Fruit fly (Drosophila melanogaster) whole organism, embryonic: ENCODE results near the gene St2.

Experiments used
- Awh ChIP-seq: fragments of 200-800 bp; sonication (Bioruptor generic); IDR thresholded peaks from 2 replicates; pipeline ENCODE4, ENCODE4 v1.3.6; 2022; ENCODE audit warnings: missing biosample characterization, missing genetic modification characterization
- B-H2 ChIP-seq: fragments of 200-800 bp; sonication (Bioruptor generic); optimal IDR thresholded peaks from 2 replicates; lab custom pipeline; 2018; ENCODE audit warnings: missing biosample characterization, mild to moderate bottlenecking, missing genetic modification characterization
- Bdp1 ChIP-seq: fragments of 200-800 bp; sonication (Bioruptor generic); optimal IDR thresholded peaks from 3 replicates; lab custom pipeline; 2016; ENCODE audit warnings: missing biosample characterization, missing genetic modification characterization
- CG10321 ChIP-seq: fragments of 200-800 bp; sonication (Bioruptor generic); IDR thresholded peaks from 2 replicates; pipeline ENCODE4 v1.3.6; 2022; ENCODE audit warnings: missing biosample characterization, missing genetic modification characterization
- CG11247 ChIP-seq: fragments of 200-800 bp; sonication (Bioruptor generic); IDR thresholded peaks from 2 replicates; pipeline ENCODE4 v1.3.6; 2022; ENCODE audit warnings: missing biosample characterization, missing genetic modification characterization
- CG12071 ChIP-seq: fragments of 200-800 bp; sonication (Bioruptor generic); optimal IDR thresholded peaks from 3 replicates; lab custom pipeline; 2018; ENCODE audit warnings: missing biosample characterization, mild to moderate bottlenecking, missing genetic modification characterization
- CG12942 ChIP-seq: fragments of 200-800 bp; sonication (Bioruptor generic); optimal IDR thresholded peaks from 3 replicates; lab custom pipeline; 2016; ENCODE audit warnings: missing biosample characterization, missing genetic modification characterization
- CG13123 ChIP-seq: fragments of 200-800 bp; sonication (Bioruptor generic); optimal IDR thresholded peaks from 2 replicates; lab custom pipeline; 2016; ENCODE audit warnings: missing biosample characterization, missing genetic modification characterization
- CG13624 ChIP-seq: fragments of 200-800 bp; sonication (Bioruptor generic); optimal IDR thresholded peaks from 2 replicates; lab custom pipeline; 2016; ENCODE audit warnings: missing biosample characterization, missing genetic modification characterization
- CG13775 ChIP-seq: fragments of 200-800 bp; sonication (Bioruptor generic); optimal IDR thresholded peaks from 3 replicates; lab custom pipeline; 2017; ENCODE audit warnings: missing biosample characterization, mild to moderate bottlenecking, missing genetic modification characterization
- CG14965 ChIP-seq: fragments of 200-800 bp; sonication (Bioruptor generic); optimal IDR thresholded peaks from 2 replicates; lab custom pipeline; 2016; ENCODE audit warnings: missing biosample characterization, missing genetic modification characterization, borderline replicate concordance
- CG17186 ChIP-seq: fragments of 200-800 bp; sonication (Bioruptor generic); optimal IDR thresholded peaks from 3 replicates; lab custom pipeline; 2017; ENCODE audit warnings: missing biosample characterization, missing genetic modification reagents, missing genetic modification characterization
- CG17385 ChIP-seq: fragments of 200-800 bp; sonication (Bioruptor generic); optimal IDR thresholded peaks from 3 replicates; lab custom pipeline; 2018; ENCODE audit warnings: missing biosample characterization, mild to moderate bottlenecking, missing genetic modification characterization
- CG17568 ChIP-seq: fragments of 200-800 bp; sonication (Bioruptor generic); optimal IDR thresholded peaks from 2 replicates; lab custom pipeline; 2018; ENCODE audit warnings: missing biosample characterization, mild to moderate bottlenecking, missing genetic modification characterization, moderate library complexity
- CG18619 ChIP-seq: fragments of 200-800 bp; sonication (Bioruptor generic); optimal IDR thresholded peaks from 3 replicates; lab custom pipeline; 2017; ENCODE audit warnings: missing biosample characterization, mild to moderate bottlenecking, missing genetic modification characterization
- CG2678 ChIP-seq: fragments of 200-800 bp; sonication (Bioruptor generic); optimal IDR thresholded peaks from 3 replicates; lab custom pipeline; 2019; ENCODE audit warnings: missing biosample characterization, mild to moderate bottlenecking, missing genetic modification characterization, moderate library complexity
- CG4617 ChIP-seq: fragments of 200-800 bp; sonication (Bioruptor generic); optimal IDR thresholded peaks from 3 replicates; lab custom pipeline; 2016; ENCODE audit warnings: missing biosample characterization, missing genetic modification characterization, borderline replicate concordance
- CG6654 ChIP-seq: fragments of 200-800 bp; sonication (Bioruptor generic); optimal IDR thresholded peaks from 2 replicates; lab custom pipeline; 2017; ENCODE audit warnings: missing biosample characterization, mild to moderate bottlenecking, missing genetic modification characterization
- CG7928 ChIP-seq: fragments of 200-800 bp; sonication (Bioruptor generic); optimal IDR thresholded peaks from 2 replicates; lab custom pipeline; 2017; ENCODE audit warnings: missing biosample characterization, mild to moderate bottlenecking, missing genetic modification characterization
- CG9817 ChIP-seq: fragments of 200-800 bp; sonication (Bioruptor generic); optimal IDR thresholded peaks from 2 replicates; lab custom pipeline; 2018; ENCODE audit warnings: missing biosample characterization, mild to moderate bottlenecking, missing genetic modification characterization, moderate library complexity
- Camta ChIP-seq: fragments of 200-800 bp; sonication (Bioruptor generic); optimal IDR thresholded peaks from 2 replicates; lab custom pipeline; 2016; ENCODE audit warnings: missing biosample characterization, missing genetic modification characterization
- Dbx ChIP-seq: fragments of 200-800 bp; sonication (Bioruptor generic); IDR thresholded peaks from 3 replicates; pipeline ENCODE4 v1.3.6; 2022; ENCODE audit warnings: missing biosample characterization, missing genetic modification characterization
- Dll ChIP-seq: fragments of 200-800 bp; sonication (Bioruptor generic); IDR thresholded peaks from 4 replicates; pipeline ENCODE4 v1.3.6; 2022; ENCODE audit warnings: missing biosample characterization, missing genetic modification characterization; ENCODE audit not compliant: partially characterized antibody
- Eip74EF ChIP-seq, 2 experiments: fragments of 200-800 bp in 1 of 2; fragments of >200 bp in 1 of 2; sonication (Bioruptor generic) in 1 of 2; optimal IDR thresholded peaks; 2 replicates each; lab custom pipeline; 2017 to 2019; ENCODE audit warnings: missing biosample characterization in 2 of 2, missing genetic modification characterization in 2 of 2, mild to moderate bottlenecking in 1 of 2, moderate library complexity in 1 of 2
- GATAe ChIP-seq: fragments of 200-800 bp; sonication (Bioruptor generic); conservative IDR thresholded peaks from 2 replicates; pipeline ENCODE4 v1.3.6; 2022; ENCODE audit warnings: missing biosample characterization, missing genetic modification characterization
- HHEX ChIP-seq: fragments of 200-800 bp; sonication (Bioruptor generic); optimal IDR thresholded peaks from 3 replicates; lab custom pipeline; 2017; ENCODE audit warnings: missing biosample characterization, mild to moderate bottlenecking, missing genetic modification characterization, missing genetic modification reagents
- Hr51 ChIP-seq, 2 experiments: fragments of 200-800 bp; sonication (Bioruptor generic); optimal IDR thresholded peaks; 2 replicates in 1 of 2; 3 replicates in 1 of 2; lab custom pipeline; 2016 to 2018; ENCODE audit warnings: missing biosample characterization in 2 of 2, missing genetic modification characterization in 2 of 2, mild to moderate bottlenecking in 1 of 2, moderate library complexity in 1 of 2
- Kr ChIP-seq: fragments of 200-800 bp; sonication (Bioruptor generic); optimal IDR thresholded peaks from 2 replicates; lab custom pipeline; 2017; ENCODE audit warnings: missing biosample characterization, mild to moderate bottlenecking, missing genetic modification characterization
- NC2β ChIP-seq: fragments of 200-800 bp; sonication (Bioruptor generic); optimal IDR thresholded peaks from 2 replicates; lab custom pipeline; 2016; ENCODE audit warnings: missing biosample characterization, missing genetic modification characterization
- NK7.1 ChIP-seq: fragments of 200-800 bp; sonication (Bioruptor generic); optimal IDR thresholded peaks from 3 replicates; lab custom pipeline; 2016; ENCODE audit warnings: missing biosample characterization, missing genetic modification characterization
- Neu2 ChIP-seq: fragments of 200-800 bp; sonication (Bioruptor generic); optimal IDR thresholded peaks from 3 replicates; lab custom pipeline; 2016; ENCODE audit warnings: missing biosample characterization, missing genetic modification characterization, borderline replicate concordance
- PHDP ChIP-seq: fragments of 200-800 bp; sonication (Bioruptor generic); optimal IDR thresholded peaks from 3 replicates; lab custom pipeline; 2018; ENCODE audit warnings: missing biosample characterization, mild to moderate bottlenecking, missing genetic modification characterization, moderate library complexity
- Ssrp ChIP-seq: fragments of 200-800 bp; sonication (Bioruptor generic); optimal IDR thresholded peaks from 2 replicates; lab custom pipeline; 2018; ENCODE audit warnings: missing biosample characterization, mild to moderate bottlenecking, missing genetic modification characterization, moderate library complexity
- YL-1 ChIP-seq: fragments of 200-800 bp; sonication (Bioruptor generic); optimal IDR thresholded peaks from 3 replicates; lab custom pipeline; 2017; ENCODE audit warnings: missing biosample characterization, mild to moderate bottlenecking, missing genetic modification characterization
- ac ChIP-seq: fragments of 200-800 bp; sonication (Bioruptor generic); optimal IDR thresholded peaks from 3 replicates; lab custom pipeline; 2017; ENCODE audit warnings: missing biosample characterization, mild to moderate bottlenecking, missing genetic modification characterization
- danr ChIP-seq: fragments of 200-800 bp; sonication (Bioruptor generic); IDR thresholded peaks from 2 replicates; pipeline ENCODE4 v1.3.6; 2022; ENCODE audit warnings: missing biosample characterization, missing genetic modification characterization
- dysf ChIP-seq: fragments of 200-800 bp; sonication (Bioruptor generic); IDR thresholded peaks from 3 replicates; pipeline ENCODE4 v1.3.6; 2022; ENCODE audit warnings: missing biosample characterization, missing genetic modification characterization
- exex ChIP-seq: fragments of 200-800 bp; sonication (Bioruptor generic); optimal IDR thresholded peaks from 4 replicates; lab custom pipeline; 2018; ENCODE audit warnings: missing biosample characterization, mild to moderate bottlenecking, missing genetic modification characterization, moderate library complexity
- gsb ChIP-seq: fragments of 200-800 bp; sonication (Bioruptor generic); IDR thresholded peaks from 2 replicates; pipeline ENCODE4 v1.3.6; 2022; ENCODE audit warnings: missing biosample characterization, missing genetic modification characterization
- her ChIP-seq: fragments of 200-800 bp; sonication (Bioruptor generic); optimal IDR thresholded peaks from 2 replicates; lab custom pipeline; 2016; ENCODE audit warnings: missing biosample characterization, missing genetic modification characterization
- kay ChIP-seq: fragments of 200-800 bp; sonication (Bioruptor generic); optimal IDR thresholded peaks from 2 replicates; lab custom pipeline; 2016; ENCODE audit warnings: missing biosample characterization, missing genetic modification characterization
- p53 ChIP-seq: fragments of 200-800 bp; sonication (Bioruptor generic); optimal IDR thresholded peaks from 2 replicates; lab custom pipeline; 2016; ENCODE audit warnings: missing biosample characterization, missing genetic modification characterization
- pnt ChIP-seq: fragments of 200-800 bp; sonication (Bioruptor generic); optimal IDR thresholded peaks from 3 replicates; lab custom pipeline; 2016; ENCODE audit warnings: missing biosample characterization, missing genetic modification characterization
- pum ChIP-seq: fragments of 200-800 bp; sonication (Bioruptor generic); optimal IDR thresholded peaks from 2 replicates; lab custom pipeline; 2016; ENCODE audit warnings: missing biosample characterization, missing genetic modification characterization
- repo ChIP-seq: fragments of 200-800 bp; sonication (Bioruptor generic); optimal IDR thresholded peaks from 2 replicates; lab custom pipeline; 2016; ENCODE audit warnings: missing biosample characterization, missing genetic modification characterization
- scrt ChIP-seq: fragments of 200-800 bp; sonication (Bioruptor generic); optimal IDR thresholded peaks from 2 replicates; lab custom pipeline; 2018; ENCODE audit warnings: missing biosample characterization, mild to moderate bottlenecking, missing genetic modification characterization, moderate library complexity
- sens ChIP-seq: fragments of 200-800 bp; sonication (Bioruptor generic); peaks from one replicate; lab custom pipeline; 2016; ENCODE audit warnings: missing biosample characterization, missing genetic modification characterization
- tin ChIP-seq: fragments of 200-800 bp; sonication (Bioruptor generic); optimal IDR thresholded peaks from 3 replicates; lab custom pipeline; 2016; ENCODE audit warnings: missing biosample characterization, missing genetic modification characterization
- zen2 ChIP-seq: fragments of 200-800 bp; sonication (Bioruptor generic); IDR thresholded peaks from 3 replicates; pipeline ENCODE4 v1.3.6; 2022; ENCODE audit warnings: missing biosample characterization, missing genetic modification characterization; ENCODE audit not compliant: partially characterized antibody

St2 gene

DNA sequence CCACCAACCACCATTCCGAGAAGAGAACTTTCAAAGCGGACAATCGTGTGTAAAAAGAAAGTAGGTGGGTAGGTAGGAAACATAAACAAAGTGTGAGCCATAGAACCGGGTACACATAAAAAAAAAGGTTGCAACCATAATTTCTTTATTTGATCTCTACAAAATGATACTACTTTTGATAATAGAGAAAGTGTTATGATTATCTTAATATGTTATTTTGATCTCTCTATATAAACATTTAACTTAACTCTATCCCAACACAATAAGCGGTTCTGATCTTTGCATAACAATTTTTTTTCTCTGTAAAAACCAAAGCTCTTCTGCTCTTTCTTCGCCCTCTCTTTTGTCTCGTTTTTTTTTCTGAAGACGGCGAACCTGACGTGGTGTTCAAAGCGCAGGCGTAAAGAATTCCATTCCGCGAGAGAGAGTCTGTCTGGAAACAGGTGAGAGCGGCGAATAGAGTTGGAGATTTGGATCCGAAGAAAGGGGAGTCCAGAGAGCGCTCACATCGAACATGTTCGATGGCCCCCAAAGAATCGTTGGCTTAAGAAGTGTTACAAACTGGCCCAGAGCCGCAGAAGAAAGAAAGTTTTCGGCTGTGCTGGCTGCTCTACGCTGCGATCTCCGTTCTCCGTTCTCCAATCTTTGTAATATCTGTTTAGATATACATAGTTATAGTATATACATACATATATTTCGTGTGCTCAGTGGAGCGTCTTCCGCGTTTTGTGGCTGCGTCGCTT, 4.6 kb upstream of the St2 start (continued):
- TF ChIP-seq CG12942 (GFP tag; lab: Kevin White, UChicago) (no peak), dysf (GFP tag; lab: Robert Waterston, UW) (peak; percentile 51; the same call in 1 of the 3 replicates), CG9817 (tag; lab: Kevin White, UChicago) (peak; percentile 29), exex (no peak), CG17568 (peak; percentile 25), CG18619 (GFP tag; lab: Kevin White, UChicago) (peak; percentile 21), Eip74EF (GFP tag; optimal IDR thresholded peaks at IDR 0.05; lab: Kevin White, UChicago) (peak in 1 of 2 experiments; percentile 56), CG13775 (GFP tag; lab: Kevin White, UChicago) (peak; percentile 42), CG12071 (GFP tag; lab: Kevin White, UChicago) (no peak), ac (GFP tag; lab: Kevin White, UChicago) (no peak), CG11247 (GFP tag; lab: Robert Waterston, UW) (no peak), CG13123 (GFP tag; lab: Kevin White, UChicago) (no peak), p53 (GFP tag; lab: Kevin White, UChicago) (no peak), CG13624 (GFP tag; lab: Kevin White, UChicago) (no peak), PHDP (tag; lab: Kevin White, UChicago) (peak; percentile 74), scrt (GFP tag; lab: Kevin White, UChicago) (no peak), Kr (no peak), YL-1 (GFP tag; lab: Kevin White, UChicago) (no peak), B-H2 (GFP tag; lab: Kevin White, UChicago) (no peak), zen2 (no peak), CG4617 (GFP tag; lab: Kevin White, UChicago) (no peak), GATAe (no peak), Awh (GFP tag; lab: Robert Waterston, UW) (peak; percentile 41; the same call in 1 of the 2 replicates), pnt (GFP tag; lab: Kevin White, UChicago) (peak; percentile 10), tin (GFP tag; lab: Kevin White, UChicago) (peak; percentile 68), kay (GFP tag; lab: Kevin White, UChicago) (peak; percentile 44), Dbx (GFP tag; lab: Robert Waterston, UW) (no peak), pum (GFP tag; lab: Kevin White, UChicago) (peak; percentile 30), her (no peak), CG7928 (no peak), NK7.1 (no peak), Bdp1 (GFP tag; lab: Kevin White, UChicago) (no peak), Camta (GFP tag; lab: Kevin White, UChicago) (peak; percentile 45), gsb (no peak), CG17186 (GFP tag; lab: Kevin White, UChicago) (no peak), CG6654 (GFP tag; lab: Kevin White, UChicago) (peak; percentile 25), Dll (GFP tag; lab: Robert Waterston, UW) (no peak), Neu2 (GFP tag; lab: Kevin White, UChicago) (no peak), Ssrp (tag; lab: Kevin White, UChicago) (peak; percentile 63), danr (GFP tag; lab: Robert Waterston, UW) (0 out of 2 replicates have a peak, but pooled peaks have one; percentile 8), CG10321 (GFP tag; lab: Robert Waterston, UW) (no peak), CG14965 (GFP tag; lab: Kevin White, UChicago) (no peak), CG17385 (peak; percentile 59), repo (GFP tag; lab: Kevin White, UChicago) (no peak), Hr51 (GFP tag; optimal IDR thresholded peaks at IDR 0.05; lab: Kevin White, UChicago) (peak in 1 of 2 experiments; percentile 2), CG2678 (tag; lab: Kevin White, UChicago) (peak; percentile 82), sens (GFP tag; lab: Kevin White, UChicago) (peak; percentile 98), HHEX (peak; percentile 14), NC2β (peak; percentile 62)
